Worm (Caenorhabditis elegans) whole organism, L3 larva: ENCODE results near the gene srw-129.

Source experiments
- jun-1 ChIP-seq: fragments of 150-350 bp; optimal IDR thresholded peaks from 2 replicates; lab custom pipeline; 2014; ENCODE audit warnings: missing biosample characterization, missing genetic modification reagents, missing genetic modification characterization
- lin-39 ChIP-seq: fragments of 150-350 bp; optimal IDR thresholded peaks from 2 replicates; lab custom pipeline; 2018; ENCODE audit warnings: missing biosample characterization, missing genetic modification reagents, missing genetic modification characterization
- nhr-76 ChIP-seq: fragments of 150-350 bp; sonication (generic microtip); optimal IDR thresholded peaks from 5 replicates; lab custom pipeline; 2014; ENCODE audit warnings: missing biosample characterization, missing genetic modification characterization
- nhr-77 ChIP-seq: fragments of 150-350 bp; optimal IDR thresholded peaks from 2 replicates; lab custom pipeline; 2014; ENCODE audit warnings: missing biosample characterization, missing genetic modification characterization
- pha-4 ChIP-seq: fragments of 150-350 bp; optimal IDR thresholded peaks from 2 replicates; lab custom pipeline; 2014; ENCODE audit warnings: missing biosample characterization, missing genetic modification reagents, missing genetic modification characterization
- skn-1 ChIP-seq: fragments of 150-350 bp; optimal IDR thresholded peaks from 2 replicates; lab custom pipeline; 2014; ENCODE audit warnings: missing biosample characterization, missing genetic modification characterization

- TF ChIP-seq skn-1 (tag; lab: Kevin White, UChicago) (no peak), lin-39 (tag; lab: Kevin White, UChicago) (no peak), nhr-77 (tag; lab: Kevin White, UChicago) (no peak), jun-1 (no peak), pha-4 (tag; lab: Kevin White, UChicago) (no peak), nhr-76 (tag; lab: Kevin White, UChicago) (no peak)
Measured at ce11 chrV:2976287-2976686, 4.5 kb downstream of the srw-129 start, which contains the start of gene srw-124.
